Worm (Caenorhabditis elegans): ENCODE data around the gene npp-24.

npp-24 gene

DNA sequence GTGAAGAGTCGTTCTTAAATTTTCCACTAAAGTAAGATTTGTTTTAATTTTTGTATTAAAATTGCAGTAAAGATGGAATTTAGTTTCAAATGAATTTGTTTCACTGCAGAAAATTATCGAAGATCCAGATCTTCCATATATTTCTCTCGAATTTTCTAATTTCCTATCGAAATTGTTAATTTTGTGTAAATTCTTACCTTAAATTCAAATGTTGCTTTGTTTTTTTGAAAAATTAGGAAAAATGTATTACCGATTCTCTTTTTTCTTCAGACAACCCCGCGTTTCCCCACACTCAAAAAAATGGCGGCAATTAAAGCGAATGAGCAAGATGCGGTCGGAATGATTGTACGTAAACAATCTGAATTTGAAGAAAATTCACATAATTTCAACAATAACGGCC lies 44.1 kb downstream of the npp-24 start, which contains the start of gene C17C3.6:
Gene C17C3.6, plus strand, starts transcription at position 301 of the 400 bp plus-strand sequence.
- TF ChIP-seq dao-5 (tag; optimal IDR thresholded peaks at IDR 0.05) (no peak), him-1 (tag; optimal IDR thresholded peaks at IDR 0.05) (no peak), W03F9.2 (tag; optimal IDR thresholded peaks at IDR 0.05) (no peak)

DNA sequence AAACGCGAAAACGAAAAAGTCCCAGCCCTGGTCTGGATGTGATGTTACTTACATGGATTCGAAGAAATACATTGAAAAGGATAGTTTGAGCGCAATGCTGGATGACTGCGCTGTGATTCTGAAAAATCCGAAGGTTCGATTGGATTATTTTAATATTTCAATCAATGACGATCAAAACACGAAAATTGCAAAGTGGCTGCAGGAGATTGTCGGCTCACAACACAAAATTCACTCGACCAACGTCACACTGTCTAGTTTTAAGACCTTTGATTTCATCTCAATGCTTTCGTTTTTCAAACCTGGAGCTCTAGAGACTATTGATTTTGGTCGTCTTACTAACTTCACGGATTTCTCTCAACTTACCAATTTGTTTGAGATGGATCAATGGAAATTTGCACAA lies 45.8 kb downstream of the npp-24 start, which contains the start of gene C17C3.5:
Gene C17C3.5, plus strand, starts transcription at position 301 of the 400 bp plus-strand sequence.
- TF ChIP-seq W03F9.2 (tag; optimal IDR thresholded peaks at IDR 0.05) (no peak), him-1 (tag; optimal IDR thresholded peaks at IDR 0.05) (no peak), dao-5 (tag; optimal IDR thresholded peaks at IDR 0.05) (no peak)

DNA sequence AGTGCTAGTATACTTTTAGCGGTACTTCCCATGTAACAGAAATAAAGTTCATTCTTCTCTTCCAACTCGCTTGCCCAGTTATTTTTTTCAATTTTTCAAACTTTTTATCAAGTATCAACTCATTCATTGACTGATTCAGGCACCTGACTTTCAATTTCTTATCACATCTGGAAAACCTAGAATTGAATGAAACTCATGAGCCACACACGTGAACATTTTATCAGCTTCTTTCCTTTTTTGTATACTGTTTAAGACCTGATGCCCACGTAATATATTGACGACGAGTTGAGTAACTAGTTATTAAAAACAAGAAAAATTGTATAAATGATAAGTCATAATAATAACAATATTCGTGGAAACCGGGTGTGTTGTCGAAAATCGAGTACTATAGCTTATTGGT lies 47.9 kb downstream of the npp-24 start:
- TF ChIP-seq him-1 (tag; optimal IDR thresholded peaks at IDR 0.05) (no peak), dao-5 (tag; optimal IDR thresholded peaks at IDR 0.05) (no peak), W03F9.2 (tag; optimal IDR thresholded peaks at IDR 0.05) (no peak)

DNA sequence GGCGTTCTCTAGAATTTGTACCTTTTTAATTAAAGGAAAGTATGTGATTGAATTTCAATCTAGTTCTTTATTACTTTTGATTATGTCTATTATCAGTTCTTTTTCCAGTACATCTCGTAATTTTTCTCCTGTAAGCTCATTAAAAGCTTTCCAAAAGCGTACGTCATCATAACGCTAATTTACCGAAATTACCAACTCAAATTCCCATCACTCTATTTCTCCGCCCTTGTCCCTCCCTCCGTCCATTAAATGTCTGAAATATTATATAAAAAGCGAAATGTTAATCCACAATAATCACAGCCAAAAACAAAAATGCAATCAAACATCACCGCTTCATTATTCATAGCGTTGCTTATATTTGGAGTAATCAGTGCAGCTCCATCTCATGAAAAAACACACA lies 48.6 kb downstream of the npp-24 start, which contains the start of gene ins-12:
Gene ins-12, plus strand, starts transcription at position 301 of the 400 bp plus-strand sequence.
- TF ChIP-seq him-1 (tag; optimal IDR thresholded peaks at IDR 0.05) = no peak
- no peak for TF ChIP-seq W03F9.2 (tag; optimal IDR thresholded peaks at IDR 0.05)
- no peak for TF ChIP-seq dao-5 (tag; optimal IDR thresholded peaks at IDR 0.05)

DNA sequence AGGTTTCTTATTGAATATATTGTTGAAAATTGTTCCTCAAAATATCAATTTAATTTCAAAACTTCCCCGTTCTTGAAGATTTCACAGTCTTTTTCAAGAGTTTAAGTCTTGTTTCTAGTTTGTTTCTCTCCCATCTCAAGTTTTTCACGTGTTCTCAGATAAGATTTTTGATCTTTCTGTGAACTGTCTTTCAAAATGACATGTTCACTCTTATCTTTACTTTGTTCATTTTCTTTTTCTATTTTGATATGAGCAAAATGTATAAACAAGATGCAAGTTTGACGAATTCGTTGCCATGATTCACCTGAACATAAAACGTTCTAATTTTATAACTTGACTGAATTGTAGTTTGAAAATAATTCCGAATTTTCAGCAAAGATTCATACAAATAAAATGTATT lies 49.1 kb downstream of the npp-24 start:
- no peak for TF ChIP-seq him-1 (tag; optimal IDR thresholded peaks at IDR 0.05)
- TF ChIP-seq W03F9.2 (tag; optimal IDR thresholded peaks at IDR 0.05) = no peak
- no peak for TF ChIP-seq dao-5 (tag; optimal IDR thresholded peaks at IDR 0.05)

DNA sequence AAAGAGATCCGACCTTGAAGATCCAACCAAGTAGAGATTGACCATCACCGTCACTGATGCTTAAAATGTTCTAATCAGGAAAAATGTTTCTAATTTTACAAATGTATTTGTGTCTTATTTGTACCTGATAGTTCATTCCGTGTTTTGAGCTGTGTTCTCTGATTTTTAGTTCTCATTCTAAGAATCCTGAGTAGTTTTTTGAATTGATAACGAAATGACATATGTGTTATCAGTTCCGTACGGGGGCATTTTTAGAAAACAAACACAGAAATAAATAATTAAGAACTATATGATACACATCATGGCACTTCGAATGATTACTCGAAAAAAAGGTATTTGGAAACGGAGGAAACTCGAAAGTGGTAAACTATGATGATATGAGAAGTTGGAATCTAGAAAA lies 49.9 kb downstream of the npp-24 start:
- TF ChIP-seq W03F9.2 (tag; optimal IDR thresholded peaks at IDR 0.05) (no peak), him-1 (tag; optimal IDR thresholded peaks at IDR 0.05) (no peak), dao-5 (tag; optimal IDR thresholded peaks at IDR 0.05) (no peak)

DNA sequence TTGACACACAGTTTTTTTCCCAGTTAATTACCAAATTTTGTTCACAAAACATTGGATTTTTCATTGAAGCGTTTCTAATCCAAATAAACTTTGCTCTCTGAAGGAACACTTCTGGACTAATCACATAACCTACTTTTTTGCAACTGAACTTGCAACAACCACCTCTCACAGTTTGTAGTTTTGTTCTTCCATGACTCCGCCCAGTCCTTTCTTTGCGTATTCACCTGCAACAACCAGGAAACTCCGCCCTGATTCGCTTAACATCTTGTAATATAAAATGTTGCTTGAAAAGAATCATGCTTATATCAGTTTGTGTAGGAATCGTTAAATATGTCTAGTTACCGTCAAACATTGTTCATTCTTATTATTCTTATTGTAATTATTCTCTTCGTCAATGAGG lies 50.8 kb downstream of the npp-24 start, which contains the start of gene ins-11:
Gene ins-11, plus strand, starts transcription at position 301 of the 400 bp plus-strand sequence.
- TF ChIP-seq dao-5 (tag; optimal IDR thresholded peaks at IDR 0.05) = no peak
- no peak for TF ChIP-seq him-1 (tag; optimal IDR thresholded peaks at IDR 0.05)
- TF ChIP-seq W03F9.2 (tag; optimal IDR thresholded peaks at IDR 0.05) = no peak

DNA sequence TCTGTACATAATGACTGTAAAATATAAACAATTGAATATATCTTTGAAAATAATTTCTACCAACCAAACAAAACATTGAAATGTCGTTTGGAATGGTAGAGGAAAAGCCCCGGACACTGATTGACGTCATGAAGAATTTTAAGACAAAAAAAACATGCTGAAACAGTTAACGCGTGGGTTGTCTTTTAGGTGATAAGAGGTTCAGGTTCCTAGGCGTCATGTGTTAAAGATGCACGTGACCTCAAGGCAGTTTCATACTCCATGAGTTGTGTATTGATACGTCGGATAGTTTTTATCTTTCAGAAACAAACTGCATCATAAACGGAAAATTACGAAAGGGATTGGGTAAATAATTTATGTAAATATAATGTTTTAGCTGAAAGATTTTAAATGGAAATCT lies 51.5 kb downstream of the npp-24 start:
- TF ChIP-seq W03F9.2 (tag; optimal IDR thresholded peaks at IDR 0.05) = no peak
- TF ChIP-seq him-1 (tag; optimal IDR thresholded peaks at IDR 0.05) = no peak
- TF ChIP-seq dao-5 (tag; optimal IDR thresholded peaks at IDR 0.05) = no peak
